Fruit fly (Drosophila melanogaster): ENCODE measurements around the gene GCS1.

Gene GCS1

DNA sequence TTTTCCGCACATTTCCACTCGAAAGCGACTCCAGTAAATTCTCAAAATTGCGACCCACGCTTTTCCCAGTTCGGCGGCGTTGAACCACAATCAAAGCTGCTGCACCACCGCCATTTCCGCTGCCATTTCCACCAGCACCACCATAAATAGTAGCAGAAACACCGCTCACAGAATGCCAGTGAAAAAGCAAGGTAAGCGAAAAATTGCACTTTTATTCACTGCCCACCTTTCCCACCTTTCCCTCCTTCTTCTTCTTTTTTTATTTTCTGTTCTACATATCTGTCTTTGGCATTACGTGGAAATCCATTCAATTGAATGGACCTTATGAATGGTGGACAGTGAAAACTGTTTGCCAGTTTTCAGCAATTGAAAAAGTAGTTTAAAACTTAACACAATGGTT lies 26.5 kb upstream of the GCS1 start:
- TF ChIP-seq Clk (GFP tag; optimal IDR thresholded peaks at IDR 0.05) (no peak), toe (GFP tag; optimal IDR thresholded peaks at IDR 0.05) (no peak), cic (GFP tag; optimal IDR thresholded peaks at IDR 0.05) (no peak), tj (GFP tag; optimal IDR thresholded peaks at IDR 0.05) (peak; percentile 95)

DNA sequence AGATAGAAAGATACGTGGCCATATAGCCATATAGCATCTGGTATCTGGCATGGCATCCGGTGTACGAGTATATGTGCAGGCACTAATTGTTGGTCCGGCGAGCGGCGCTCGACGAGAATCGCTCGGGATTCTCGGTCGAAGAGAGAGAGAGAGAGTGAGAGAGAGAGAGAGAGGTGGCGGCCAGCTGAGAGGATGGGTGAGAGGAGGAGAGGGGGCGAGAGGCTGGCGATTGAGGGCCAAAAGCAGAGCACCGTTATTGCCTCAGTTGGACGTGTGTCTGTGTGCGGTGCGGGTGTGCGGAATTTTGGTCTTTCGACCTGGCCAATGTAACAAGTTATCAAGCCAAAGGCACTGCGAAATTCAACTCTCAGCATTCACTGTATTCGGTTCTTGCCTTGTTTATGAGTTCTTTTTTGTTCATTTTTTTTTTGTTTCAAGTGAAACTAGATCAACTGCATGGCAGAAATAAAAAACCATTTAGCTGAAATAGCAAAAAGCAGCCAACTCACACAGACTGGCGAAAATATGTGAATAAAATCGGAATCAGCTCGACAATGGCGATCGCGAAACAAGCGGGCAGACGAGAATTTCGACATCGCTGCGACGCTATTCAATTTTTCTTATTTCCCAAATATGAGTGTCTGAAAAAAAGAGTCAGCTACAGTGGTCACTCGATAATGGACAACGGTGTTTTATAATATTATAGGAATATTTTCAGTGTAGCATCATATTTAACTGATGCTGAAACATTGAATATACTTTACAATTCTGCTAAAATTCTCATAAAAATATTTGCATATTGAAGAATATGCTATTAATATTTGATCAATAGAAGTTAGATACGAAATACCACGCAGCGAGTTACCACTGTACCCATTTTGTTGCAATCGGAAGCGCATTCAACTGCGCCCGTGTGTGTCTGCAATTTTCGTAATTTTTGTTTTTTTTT lies 25.2 kb upstream of the GCS1 start:
- no peak for TF ChIP-seq CG33017 (tag; optimal IDR thresholded peaks at IDR 0.05)
- TF ChIP-seq CG5204 (GFP tag; optimal IDR thresholded peaks at IDR 0.05) = no peak
- TF ChIP-seq CG12768 (GFP tag; optimal IDR thresholded peaks at IDR 0.05) = no peak
- peak; percentile 98 for TF ChIP-seq tj (GFP tag; optimal IDR thresholded peaks at IDR 0.05)
- peak; percentile 58 for TF ChIP-seq CG14711 (tag; optimal IDR thresholded peaks at IDR 0.05)
- peak; percentile 55 for TF ChIP-seq CG11617 (GFP tag; optimal IDR thresholded peaks at IDR 0.05)
- TF ChIP-seq Clk (GFP tag; optimal IDR thresholded peaks at IDR 0.05) = no peak
- TF ChIP-seq Mnt (GFP tag; optimal IDR thresholded peaks at IDR 0.05) = peak; percentile 29
- TF ChIP-seq cic (GFP tag; optimal IDR thresholded peaks at IDR 0.05) = no peak
- no peak for TF ChIP-seq kay (GFP tag; ENCODE audit: borderline replicate concordance)
- peak; percentile 68 for TF ChIP-seq CG1620 (GFP tag; optimal IDR thresholded peaks at IDR 0.05)
- TF ChIP-seq bab1 (GFP tag; optimal IDR thresholded peaks at IDR 0.05) = peak; percentile 95
- TF ChIP-seq pad (GFP tag; optimal IDR thresholded peaks at IDR 0.05) = peak; percentile 53
- no peak for TF ChIP-seq Hr96 (GFP tag; optimal IDR thresholded peaks at IDR 0.05)
- TF ChIP-seq toe (GFP tag; optimal IDR thresholded peaks at IDR 0.05) = no peak
- TF ChIP-seq ovo (GFP tag; optimal IDR thresholded peaks at IDR 0.05) = no peak
- peak; percentile 52 for TF ChIP-seq Crg-1 (GFP tag; optimal IDR thresholded peaks at IDR 0.05)
- no peak for TF ChIP-seq cnc (optimal IDR thresholded peaks at IDR 0.05)
- TF ChIP-seq CG7101 (tag; optimal IDR thresholded peaks at IDR 0.05) = peak; percentile 68
- no peak for TF ChIP-seq CG7045 (GFP tag; optimal IDR thresholded peaks at IDR 0.05)

DNA sequence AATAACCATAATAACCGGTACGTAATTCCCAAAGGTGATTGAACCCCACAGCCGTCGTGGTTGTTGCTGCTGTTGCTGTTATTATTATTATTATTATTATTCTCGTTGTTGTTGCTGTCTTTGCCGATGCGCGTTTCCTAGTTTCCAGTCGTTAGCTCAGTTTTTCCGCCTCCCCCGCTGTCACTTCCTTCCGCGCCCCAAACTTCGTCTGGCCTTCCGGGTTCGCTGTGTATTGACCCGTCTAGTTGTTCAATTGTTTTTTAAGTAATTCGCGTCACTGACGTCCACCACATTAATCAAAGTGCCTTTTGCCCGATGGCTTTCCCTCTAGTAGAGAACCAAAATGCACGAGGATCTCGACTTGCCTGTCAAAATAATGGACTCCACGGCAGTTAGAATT lies 23.8 kb upstream of the GCS1 start:
- TF ChIP-seq CG7101 (tag; optimal IDR thresholded peaks at IDR 0.05) (no peak), ovo (GFP tag; optimal IDR thresholded peaks at IDR 0.05) (no peak)

DNA sequence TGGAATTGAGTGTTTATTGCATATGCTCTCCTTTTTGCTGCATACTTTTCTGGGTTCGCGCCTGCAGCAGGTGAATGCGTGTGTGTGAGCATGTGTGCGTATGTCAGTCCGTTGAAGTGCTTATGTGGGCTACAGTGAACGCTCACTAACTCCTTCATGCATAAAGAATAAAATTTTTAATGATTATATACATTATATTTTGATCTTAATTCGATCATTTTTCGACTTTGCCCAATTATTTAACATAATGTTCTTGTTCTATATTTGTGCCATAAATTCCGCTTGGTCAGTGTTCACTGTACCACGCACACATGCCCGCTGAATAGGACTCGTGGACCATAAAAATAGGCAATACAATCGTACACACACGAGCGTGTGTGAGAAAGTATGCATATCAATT lies 23.0 kb upstream of the GCS1 start:
- TF ChIP-seq CG7045 (GFP tag; optimal IDR thresholded peaks at IDR 0.05) (peak; percentile 22), CG33017 (tag; optimal IDR thresholded peaks at IDR 0.05) (peak; percentile 33), Mnt (GFP tag; optimal IDR thresholded peaks at IDR 0.05) (no peak), CG7101 (tag; optimal IDR thresholded peaks at IDR 0.05) (peak; percentile 11)

DNA sequence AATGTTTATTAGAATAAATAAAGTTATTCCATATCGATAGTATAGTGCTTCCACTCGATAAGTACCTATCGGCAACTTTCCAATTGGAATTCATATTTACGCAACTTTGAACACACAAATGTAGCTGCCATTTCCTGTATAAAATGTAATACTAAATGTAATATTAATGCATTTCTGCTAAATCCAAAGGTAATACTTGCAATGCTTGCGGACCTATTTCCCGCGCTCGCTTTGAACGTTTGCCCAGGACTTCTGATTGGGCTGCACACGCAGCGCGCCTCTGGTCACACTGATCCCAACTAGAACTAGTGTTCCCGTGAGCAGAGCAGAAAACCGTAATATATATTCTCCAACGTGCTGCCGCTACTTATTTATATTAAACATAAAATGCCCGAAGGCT lies 21.6 kb upstream of the GCS1 start, which contains the start of gene dlg1:
Gene dlg1, plus strand, starts transcription at position 292 of the 400 bp plus-strand sequence.
- TF ChIP-seq Crg-1 (GFP tag; optimal IDR thresholded peaks at IDR 0.05) (no peak), bab1 (GFP tag; optimal IDR thresholded peaks at IDR 0.05) (peak; percentile 51)

DNA sequence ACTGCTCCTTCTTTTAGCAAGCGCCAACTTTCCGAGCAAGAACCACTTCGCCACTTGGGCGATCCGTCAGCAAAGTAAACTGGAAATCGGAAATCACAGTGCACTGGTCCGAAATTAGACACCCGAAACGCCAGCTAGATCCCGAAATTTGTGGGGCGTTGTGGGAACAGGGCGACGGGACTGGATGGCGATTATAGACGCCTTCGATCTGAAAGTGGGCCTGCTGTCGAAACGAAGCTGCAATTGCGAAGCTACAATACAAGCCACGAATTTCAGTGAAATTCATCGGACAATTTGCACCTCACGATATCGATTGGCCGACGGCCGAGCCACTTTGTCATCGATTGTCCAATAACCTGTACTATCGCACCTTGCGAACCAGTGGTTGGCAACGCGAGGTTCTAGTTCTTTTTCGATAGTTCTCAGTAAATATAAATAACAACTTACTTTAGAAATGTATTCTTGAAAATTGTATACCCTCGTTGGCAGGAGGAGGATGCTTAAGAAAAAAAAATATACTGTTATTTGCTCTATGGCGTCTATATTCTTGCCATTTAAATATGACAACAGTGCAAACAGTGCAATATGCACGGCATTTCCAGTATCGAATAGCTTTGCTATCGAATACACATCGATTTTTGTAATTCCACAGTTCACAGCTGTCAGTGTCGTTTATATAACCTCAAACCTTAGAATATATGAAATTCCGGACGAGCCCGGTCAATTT lies 20.1 kb upstream of the GCS1 start, which contains the start of the genes hop and Tim8:
Gene hop, minus strand, starts transcription at position 316 of the 727 bp plus-strand sequence.
Gene Tim8, plus strand, starts transcription at position 663 of the 727 bp plus-strand sequence.
- TF ChIP-seq bab1 (GFP tag; optimal IDR thresholded peaks at IDR 0.05) (peak; percentile 19), CG7101 (tag; optimal IDR thresholded peaks at IDR 0.05) (peak; percentile 6), CG14711 (tag; optimal IDR thresholded peaks at IDR 0.05) (peak; percentile 49), CG11617 (GFP tag; optimal IDR thresholded peaks at IDR 0.05) (peak; percentile 14), tj (GFP tag; optimal IDR thresholded peaks at IDR 0.05) (peak; percentile 44), cnc (optimal IDR thresholded peaks at IDR 0.05) (no peak), pad (GFP tag; optimal IDR thresholded peaks at IDR 0.05) (peak; percentile 23), Mnt (GFP tag; optimal IDR thresholded peaks at IDR 0.05) (peak; percentile 26), ovo (GFP tag; optimal IDR thresholded peaks at IDR 0.05) (no peak), CG33017 (tag; optimal IDR thresholded peaks at IDR 0.05) (no peak), kay (GFP tag; ENCODE audit: borderline replicate concordance) (no peak), CG1620 (GFP tag; optimal IDR thresholded peaks at IDR 0.05) (no peak), Crg-1 (GFP tag; optimal IDR thresholded peaks at IDR 0.05) (no peak)

DNA sequence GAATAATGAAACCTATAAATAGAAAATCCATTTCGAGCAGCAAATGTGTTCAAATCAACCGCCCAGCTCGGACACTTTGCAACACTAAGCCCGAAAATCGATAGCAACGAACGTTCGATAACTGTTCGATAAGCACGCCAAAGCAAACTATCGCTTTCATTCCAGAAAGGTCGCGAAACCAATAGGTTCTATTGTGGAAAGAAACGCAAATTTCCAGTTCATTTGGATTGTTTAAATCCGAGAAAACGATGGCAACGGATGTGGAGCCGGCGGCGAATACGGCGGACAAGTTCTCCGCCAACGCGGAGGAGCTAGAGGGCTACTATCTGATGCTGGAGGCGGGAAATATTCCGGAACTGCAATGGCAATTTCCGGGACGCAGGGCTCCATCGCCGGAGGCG lies 11.3 kb upstream of the GCS1 start, which contains the start of gene Pa1:
Gene Pa1, plus strand, starts transcription at position 156 of the 401 bp plus-strand sequence.
- peak; percentile 43 for TF ChIP-seq CG7101 (tag; optimal IDR thresholded peaks at IDR 0.05)
- TF ChIP-seq CG7045 (GFP tag; optimal IDR thresholded peaks at IDR 0.05) = no peak
- TF ChIP-seq CG1620 (GFP tag; optimal IDR thresholded peaks at IDR 0.05) = peak; percentile 15
- TF ChIP-seq ovo (GFP tag; optimal IDR thresholded peaks at IDR 0.05) = no peak
- peak; percentile 1 for TF ChIP-seq cic (GFP tag; optimal IDR thresholded peaks at IDR 0.05)
- no peak for TF ChIP-seq CG33017 (tag; optimal IDR thresholded peaks at IDR 0.05)
- peak; percentile 33 for TF ChIP-seq Crg-1 (GFP tag; optimal IDR thresholded peaks at IDR 0.05)
- no peak for TF ChIP-seq CG11617 (GFP tag; optimal IDR thresholded peaks at IDR 0.05)
- peak; percentile 81 for TF ChIP-seq bab1 (GFP tag; optimal IDR thresholded peaks at IDR 0.05)
- TF ChIP-seq Mnt (GFP tag; optimal IDR thresholded peaks at IDR 0.05) = peak; percentile 24
- TF ChIP-seq pad (GFP tag; optimal IDR thresholded peaks at IDR 0.05) = peak; percentile 31

Measured in whole organism, adult.